Worm (Caenorhabditis elegans) whole organism, young adult: Measurements from ENCODE around the gene Y40B10A.9.

Experiments used
- D2030.7 ChIP-seq: fragments of 200-800 bp; sonication (Bioruptor generic); IDR thresholded peaks from 2 replicates; pipeline ENCODE4 v1.3.6; 2022; ENCODE audit warnings: missing genetic modification reagents, missing genetic modification characterization, missing compliant biosample characterization
- F37B4.10 ChIP-seq: fragments of 200-800 bp; sonication (Bioruptor generic); IDR thresholded peaks from 2 replicates; pipeline ENCODE4 v1.3.6; 2022; ENCODE audit warnings: missing genetic modification characterization, missing compliant biosample characterization
- ceh-58 ChIP-seq: fragments of 200-800 bp; sonication (Bioruptor generic); IDR thresholded peaks from 2 replicates; pipeline ENCODE4 v1.3.6; 2022; ENCODE audit warnings: missing genetic modification characterization, missing compliant biosample characterization
- hlh-12 ChIP-seq: sonication (generic microtip); optimal IDR thresholded peaks from 2 replicates; lab custom pipeline; 2016; ENCODE audit warnings: missing genetic modification characterization, missing compliant biosample characterization
- lag-1 ChIP-seq: fragments of 200-800 bp; sonication (Bioruptor generic); IDR thresholded peaks from 2 replicates; pipeline ENCODE4 v1.3.6; 2022; ENCODE audit warnings: missing genetic modification reagents, missing genetic modification characterization, missing compliant biosample characterization
- lin-35 ChIP-seq, 3 experiments: fragments of 150-350 bp in 2 of 3; sonication (generic microtip) in 1 of 3; optimal IDR thresholded peaks; 2 replicates each; lab custom pipeline; 2014 to 2018; ENCODE audit warnings: missing biosample characterization in 3 of 3, missing genetic modification characterization in 3 of 3, missing genetic modification reagents in 3 of 3
- tbp1 ChIP-seq: fragments of 200-800 bp; sonication (Bioruptor generic); optimal IDR thresholded peaks from 2 replicates; lab custom pipeline; 2018; ENCODE audit warnings: mild to moderate bottlenecking, missing genetic modification characterization, missing compliant biosample characterization
- unc-130 ChIP-seq: sonication (generic microtip); optimal IDR thresholded peaks from 2 replicates; lab custom pipeline; 2016; ENCODE audit warnings: missing genetic modification reagents, missing genetic modification characterization, missing compliant biosample characterization
- unc-62 ChIP-seq: fragments of 150-350 bp; optimal IDR thresholded peaks from 2 replicates; lab custom pipeline; 2014; ENCODE audit warnings: missing biosample characterization, missing genetic modification reagents, missing genetic modification characterization

DNA sequence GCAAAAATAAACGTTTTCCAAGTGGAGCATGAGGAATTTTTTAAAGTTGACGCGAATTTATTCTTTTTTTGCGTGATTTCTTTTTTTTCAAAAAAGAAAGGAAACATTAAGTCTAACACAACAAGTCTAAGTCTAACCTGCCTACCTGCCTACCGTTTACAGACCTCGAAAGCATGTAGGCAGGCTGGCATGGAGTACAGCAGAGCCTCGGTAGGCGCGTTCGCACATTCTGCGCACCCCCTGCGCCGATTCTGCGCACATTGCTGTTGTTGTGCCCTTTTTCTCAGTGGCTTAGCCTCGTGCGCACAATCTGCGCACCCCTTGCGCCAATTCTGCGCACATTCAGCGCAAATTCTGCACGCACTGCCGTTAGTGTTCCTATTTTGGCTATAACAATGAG is 11.2 kb upstream of the Y40B10A.9 start:
- TF ChIP-seq lin-35 (GFP tag; optimal IDR thresholded peaks at IDR 0.05; lab: Kevin White, UChicago) (no peak), D2030.7 (GFP tag; lab: Robert Waterston, UW) (no peak), ceh-58 (GFP tag; lab: Robert Waterston, UW) (no peak), hlh-12 (tag; lab: Kevin White, UChicago) (no peak), unc-62 (GFP tag; lab: Kevin White, UChicago) (no peak), tbp1 (no peak), F37B4.10 (GFP tag; lab: Robert Waterston, UW) (no peak), lag-1 (GFP tag; lab: Robert Waterston, UW) (no peak), unc-130 (GFP tag; lab: Kevin White, UChicago) (no peak)
